Worm (Caenorhabditis elegans): ENCODE results near the gene Y47D3A.14.

DNA sequence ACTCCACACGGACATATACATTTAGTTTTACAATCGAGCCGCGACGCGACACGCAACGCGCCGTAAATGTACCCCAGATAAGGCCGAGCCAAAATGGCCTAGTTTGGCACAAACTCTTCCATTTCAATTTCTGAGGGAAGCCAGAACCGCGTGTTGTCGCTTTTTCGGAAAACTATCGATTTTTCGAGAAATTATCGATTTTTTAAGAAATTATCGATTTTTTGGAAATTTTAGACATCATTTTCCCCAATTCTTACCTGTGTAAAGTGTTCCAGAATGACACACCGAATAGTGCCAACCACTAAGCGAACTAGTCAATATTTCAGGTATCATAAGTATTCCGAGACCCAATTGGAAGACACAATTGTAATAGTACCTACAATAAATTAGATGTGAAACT lies 5.3 kb downstream of the Y47D3A.14 start:
- TF ChIP-seq C38D4.7 (GFP tag; optimal IDR thresholded peaks at IDR 0.05) (no peak), ceh-34 (tag; optimal IDR thresholded peaks at IDR 0.05) (no peak), dmd-4 (tag; optimal IDR thresholded peaks at IDR 0.05; ENCODE audit: borderline replicate concordance) (no peak), nhr-11 (tag; optimal IDR thresholded peaks at IDR 0.05) (no peak), ceh-22 (tag; optimal IDR thresholded peaks at IDR 0.05) (no peak), pros-1 (tag; optimal IDR thresholded peaks at IDR 0.05) (no peak), ceh-19 (GFP tag; optimal IDR thresholded peaks at IDR 0.05) (no peak), unc-55 (GFP tag; optimal IDR thresholded peaks at IDR 0.05) (no peak), tbx-7 (tag; optimal IDR thresholded peaks at IDR 0.05) (no peak), eyg-1 (tag; optimal IDR thresholded peaks at IDR 0.05) (no peak), npax-4 (tag; optimal IDR thresholded peaks at IDR 0.05) (no peak), ama-1 (optimal IDR thresholded peaks at IDR 0.05) (no peak)
